Fruit fly (Drosophila melanogaster) whole organism, embryonic: ENCODE data around the gene wapl.

Source experiments
- Atf-2 ChIP-seq: fragments of 200-800 bp; sonication (Bioruptor generic); optimal IDR thresholded peaks from 2 replicates; lab custom pipeline; 2016; ENCODE audit warnings: missing biosample characterization, missing genetic modification characterization
- CG12071 ChIP-seq: fragments of 200-800 bp; sonication (Bioruptor generic); optimal IDR thresholded peaks from 3 replicates; lab custom pipeline; 2018; ENCODE audit warnings: missing biosample characterization, mild to moderate bottlenecking, missing genetic modification characterization
- CG12769 ChIP-seq: fragments of 200-800 bp; sonication (Bioruptor generic); optimal IDR thresholded peaks from 2 replicates; lab custom pipeline; 2019; ENCODE audit warnings: missing biosample characterization, mild to moderate bottlenecking, missing genetic modification characterization, moderate library complexity
- CG12942 ChIP-seq: fragments of 200-800 bp; sonication (Bioruptor generic); optimal IDR thresholded peaks from 3 replicates; lab custom pipeline; 2016; ENCODE audit warnings: missing biosample characterization, missing genetic modification characterization
- CG13424 ChIP-seq: fragments of 200-800 bp; sonication (Bioruptor generic); optimal IDR thresholded peaks from 2 replicates; lab custom pipeline; 2019; ENCODE audit warnings: missing biosample characterization, mild to moderate bottlenecking, missing genetic modification characterization, moderate library complexity
- CG15514 ChIP-seq: fragments of 200-800 bp; sonication (Bioruptor generic); optimal IDR thresholded peaks from 3 replicates; lab custom pipeline; 2017; ENCODE audit warnings: missing biosample characterization, missing genetic modification characterization, mild to moderate bottlenecking, moderate library complexity, missing genetic modification reagents
- CG16779 ChIP-seq: fragments of 200-800 bp; sonication (Bioruptor generic); IDR thresholded peaks from 2 replicates; pipeline ENCODE4 v1.3.6; 2022; ENCODE audit warnings: missing biosample characterization, missing genetic modification characterization
- CG30431 ChIP-seq: fragments of 200-800 bp; sonication (Bioruptor generic); optimal IDR thresholded peaks from 2 replicates; lab custom pipeline; 2017; ENCODE audit warnings: missing biosample characterization, missing genetic modification characterization
- CG31388 ChIP-seq: fragments of 200-800 bp; sonication (Bioruptor generic); optimal IDR thresholded peaks from 2 replicates; lab custom pipeline; 2016; ENCODE audit warnings: missing biosample characterization, missing genetic modification characterization
- CG32767 ChIP-seq: fragments of 200-800 bp; sonication (Bioruptor generic); IDR thresholded peaks from 2 replicates; pipeline ENCODE4 v1.3.6; 2022; ENCODE audit warnings: missing biosample characterization, missing genetic modification characterization
- CG3726 ChIP-seq: fragments of 200-800 bp; sonication (Bioruptor generic); IDR thresholded peaks from 3 replicates; pipeline ENCODE4, ENCODE4 v1.3.6; 2022; ENCODE audit warnings: missing biosample characterization, missing genetic modification characterization
- CG3838 ChIP-seq: fragments of 200-800 bp; sonication (Bioruptor generic); optimal IDR thresholded peaks from 3 replicates; lab custom pipeline; 2016; ENCODE audit warnings: missing biosample characterization, missing genetic modification characterization
- CG3995 ChIP-seq: fragments of 200-800 bp; sonication (Bioruptor generic); optimal IDR thresholded peaks from 3 replicates; lab custom pipeline; 2016; ENCODE audit warnings: missing biosample characterization, missing genetic modification characterization
- CG7372 ChIP-seq: fragments of 200-800 bp; sonication (Bioruptor generic); IDR thresholded peaks from 2 replicates; pipeline ENCODE4 v1.3.6; 2022; ENCODE audit warnings: missing biosample characterization, missing genetic modification characterization
- CG8944 ChIP-seq: fragments of 200-800 bp; sonication (Bioruptor generic); optimal IDR thresholded peaks from 3 replicates; lab custom pipeline; 2016; ENCODE audit warnings: missing biosample characterization, missing genetic modification characterization
- CG9727 ChIP-seq: fragments of 200-800 bp; sonication (Bioruptor generic); optimal IDR thresholded peaks from 3 replicates; lab custom pipeline; 2017; ENCODE audit warnings: missing biosample characterization, mild to moderate bottlenecking, missing genetic modification characterization
- CHES-1-like ChIP-seq: fragments of 200-800 bp; sonication (Bioruptor generic); optimal IDR thresholded peaks from 2 replicates; lab custom pipeline; 2016; ENCODE audit warnings: missing biosample characterization, missing genetic modification characterization
- Camta ChIP-seq: fragments of 200-800 bp; sonication (Bioruptor generic); optimal IDR thresholded peaks from 2 replicates; lab custom pipeline; 2016; ENCODE audit warnings: missing biosample characterization, missing genetic modification characterization
- D19B ChIP-seq: fragments of 200-800 bp; sonication (Bioruptor generic); optimal IDR thresholded peaks from 2 replicates; lab custom pipeline; 2017; ENCODE audit warnings: missing biosample characterization, mild to moderate bottlenecking, missing genetic modification characterization
- Eip74EF ChIP-seq, 2 experiments: fragments of 200-800 bp in 1 of 2; fragments of >200 bp in 1 of 2; sonication (Bioruptor generic) in 1 of 2; optimal IDR thresholded peaks; 2 replicates each; lab custom pipeline; 2017 to 2019; ENCODE audit warnings: missing biosample characterization in 2 of 2, missing genetic modification characterization in 2 of 2, mild to moderate bottlenecking in 1 of 2, moderate library complexity in 1 of 2
- Fer3 ChIP-seq: fragments of 200-800 bp; sonication (Bioruptor generic); optimal IDR thresholded peaks from 2 replicates; lab custom pipeline; 2018; ENCODE audit warnings: missing biosample characterization, mild to moderate bottlenecking, missing genetic modification characterization, moderate library complexity
- Gug ChIP-seq: fragments of 200-800 bp; sonication (Bioruptor generic); IDR thresholded peaks from 4 replicates; pipeline ENCODE4 v1.3.6; 2022; ENCODE audit warnings: missing biosample characterization, missing genetic modification characterization
- Hr3 ChIP-seq: fragments of 200-800 bp; sonication (Bioruptor generic); optimal IDR thresholded peaks from 3 replicates; lab custom pipeline; 2016; ENCODE audit warnings: missing biosample characterization, missing genetic modification characterization
- Hr39 ChIP-seq: fragments of >200 bp; optimal IDR thresholded peaks from 2 replicates; lab custom pipeline; 2017
- Hr78 ChIP-seq, 2 experiments: fragments of 200-800 bp in 1 of 2; fragments of >200 bp in 1 of 2; sonication (Bioruptor generic) in 1 of 2; optimal IDR thresholded peaks; 2 replicates each; lab custom pipeline; 2017 to 2019; ENCODE audit warnings: missing biosample characterization in 2 of 2, missing genetic modification characterization in 2 of 2, mild to moderate bottlenecking in 1 of 2, moderate library complexity in 1 of 2
- Lim3 ChIP-seq: fragments of 200-800 bp; sonication (Bioruptor generic); IDR thresholded peaks from 2 replicates; pipeline ENCODE4 v1.3.6; 2022; ENCODE audit warnings: missing biosample characterization, missing genetic modification characterization
- NC2α ChIP-seq: fragments of 200-800 bp; sonication (Bioruptor generic); optimal IDR thresholded peaks from 2 replicates; lab custom pipeline; 2016; ENCODE audit warnings: missing biosample characterization, missing genetic modification characterization
- Sry-β ChIP-seq: fragments of 200-800 bp; sonication (Bioruptor generic); optimal IDR thresholded peaks from 2 replicates; lab custom pipeline; 2018; ENCODE audit warnings: missing biosample characterization, mild to moderate bottlenecking, missing genetic modification characterization, moderate library complexity
- Xrp1 ChIP-seq: fragments of 200-800 bp; sonication (Bioruptor generic); IDR thresholded peaks from 2 replicates; pipeline ENCODE4 v1.3.6; 2022; ENCODE audit warnings: missing biosample characterization, missing genetic modification characterization
- ash1 ChIP-seq: fragments of 200-800 bp; sonication (Bioruptor generic); optimal IDR thresholded peaks from 2 replicates; lab custom pipeline; 2018; ENCODE audit warnings: missing biosample characterization, mild to moderate bottlenecking, missing genetic modification characterization
- caup ChIP-seq: fragments of 200-800 bp; sonication (Bioruptor generic); optimal IDR thresholded peaks from 3 replicates; lab custom pipeline; 2017; ENCODE audit warnings: missing biosample characterization, mild to moderate bottlenecking, missing genetic modification characterization, moderate library complexity; ENCODE audit not compliant: severe bottlenecking
- chinmo ChIP-seq: fragments of 200-800 bp; sonication (Bioruptor generic); IDR thresholded peaks from 4 replicates; pipeline ENCODE4 v1.3.6; 2022; ENCODE audit warnings: missing biosample characterization, missing genetic modification characterization; ENCODE audit not compliant: partially characterized antibody
- dysf ChIP-seq: fragments of 200-800 bp; sonication (Bioruptor generic); IDR thresholded peaks from 3 replicates; pipeline ENCODE4 v1.3.6; 2022; ENCODE audit warnings: missing biosample characterization, missing genetic modification characterization
- fru ChIP-seq: fragments of >200 bp; optimal IDR thresholded peaks from 2 replicates; lab custom pipeline; 2017
- grn ChIP-seq: fragments of 200-800 bp; sonication (Bioruptor generic); optimal IDR thresholded peaks from 3 replicates; lab custom pipeline; 2017; ENCODE audit warnings: missing biosample characterization, missing genetic modification characterization
- her ChIP-seq: fragments of 200-800 bp; sonication (Bioruptor generic); optimal IDR thresholded peaks from 2 replicates; lab custom pipeline; 2016; ENCODE audit warnings: missing biosample characterization, missing genetic modification characterization
- ind ChIP-seq: fragments of 200-800 bp; sonication (Bioruptor generic); optimal IDR thresholded peaks from 3 replicates; lab custom pipeline; 2016; ENCODE audit warnings: missing biosample characterization, missing genetic modification characterization
- inv ChIP-seq: fragments of 200-800 bp; sonication (Bioruptor generic); IDR thresholded peaks from 2 replicates; pipeline ENCODE4 v1.3.6; 2022; ENCODE audit warnings: missing biosample characterization, missing genetic modification characterization; ENCODE audit not compliant: partially characterized antibody
- nau ChIP-seq: fragments of 200-800 bp; sonication (Bioruptor generic); optimal IDR thresholded peaks from 3 replicates; lab custom pipeline; 2017; ENCODE audit warnings: missing biosample characterization, mild to moderate bottlenecking, missing genetic modification characterization, missing genetic modification reagents
- odd ChIP-seq: fragments of 200-800 bp; sonication (Bioruptor generic); optimal IDR thresholded peaks from 2 replicates; lab custom pipeline; 2017; ENCODE audit warnings: missing biosample characterization, mild to moderate bottlenecking, missing genetic modification characterization
- p53 ChIP-seq: fragments of 200-800 bp; sonication (Bioruptor generic); optimal IDR thresholded peaks from 2 replicates; lab custom pipeline; 2016; ENCODE audit warnings: missing biosample characterization, missing genetic modification characterization
- phol ChIP-seq: fragments of 200-800 bp; sonication (Bioruptor generic); optimal IDR thresholded peaks from 3 replicates; lab custom pipeline; 2018; ENCODE audit warnings: missing biosample characterization, mild to moderate bottlenecking, missing genetic modification characterization, moderate library complexity
- salm ChIP-seq: fragments of 200-800 bp; sonication (Bioruptor generic); optimal IDR thresholded peaks from 2 replicates; lab custom pipeline; 2018; ENCODE audit warnings: missing biosample characterization, mild to moderate bottlenecking, missing genetic modification characterization
- slbo ChIP-seq: fragments of 200-800 bp; sonication (Bioruptor generic); IDR thresholded peaks from 2 replicates; pipeline ENCODE4 v1.3.6; 2022; ENCODE audit warnings: missing biosample characterization, missing genetic modification characterization
- slp2 ChIP-seq: fragments of 200-800 bp; sonication (Bioruptor generic); optimal IDR thresholded peaks from 2 replicates; lab custom pipeline; 2016; ENCODE audit warnings: missing biosample characterization, missing genetic modification characterization
- sob ChIP-seq: fragments of 200-800 bp; sonication (Bioruptor generic); IDR thresholded peaks from 2 replicates; pipeline ENCODE4 v1.3.6; 2022; ENCODE audit warnings: missing biosample characterization, missing genetic modification characterization
- tna ChIP-seq: fragments of 200-800 bp; sonication (Bioruptor generic); IDR thresholded peaks from 2 replicates; pipeline ENCODE4 v1.3.6; 2022; ENCODE audit warnings: missing biosample characterization, missing genetic modification characterization; ENCODE audit not compliant: partially characterized antibody
- unpg ChIP-seq: fragments of 200-800 bp; sonication (Bioruptor generic); optimal IDR thresholded peaks from 3 replicates; lab custom pipeline; 2018; ENCODE audit warnings: missing biosample characterization, mild to moderate bottlenecking, missing genetic modification characterization, moderate library complexity
- wdn ChIP-seq: fragments of 200-800 bp; sonication (Bioruptor generic); IDR thresholded peaks from 2 replicates; pipeline ENCODE4 v1.3.6; 2022; ENCODE audit warnings: missing biosample characterization, missing genetic modification characterization

Gene wapl

dm6 chrX:2134965-2135758 is 23.6 kb downstream of the wapl start (continued):
- TF ChIP-seq odd (GFP tag; lab: Kevin White, UChicago) (peak; percentile 85), wdn (GFP tag; lab: Robert Waterston, UW) (peak; percentile 60; the same call in 1 of the 2 replicates), her (peak; percentile 62), CG7372 (GFP tag; lab: Robert Waterston, UW) (peak; percentile 86), CG8944 (GFP tag; lab: Kevin White, UChicago) (peak; percentile 77), ind (GFP tag; lab: Kevin White, UChicago) (peak; percentile 85), CG30431 (GFP tag; lab: Kevin White, UChicago) (peak; percentile 52), grn (GFP tag; lab: Kevin White, UChicago) (peak; percentile 34), Fer3 (peak; percentile 92), inv (no peak), CG12071 (GFP tag; lab: Kevin White, UChicago) (peak; percentile 84), p53 (GFP tag; lab: Kevin White, UChicago) (peak; percentile 51), salm (peak; percentile 88), Camta (peak; percentile 88), Gug (GFP tag; lab: Robert Waterston, UW) (peak; percentile 46; the same call in 3 of the 4 replicates), unpg (GFP tag; lab: Kevin White, UChicago) (peak; percentile 95), sob (GFP tag; lab: Robert Waterston, UW) (peak; percentile 88), Hr3 (peak; percentile 76), Xrp1 (GFP tag; lab: Robert Waterston, UW) (peak; percentile 91), caup (GFP tag; lab: Kevin White, UChicago) (peak; percentile 91), CG3726 (peak; percentile 61; the same call in 1 of the 3 replicates), dysf (peak; percentile 92), CG3838 (peak; percentile 82), Eip74EF (GFP tag; optimal IDR thresholded peaks at IDR 0.05; lab: Kevin White, UChicago) (peak in 1 of 2 experiments; percentile 90), Hr78 (GFP tag; optimal IDR thresholded peaks at IDR 0.05; lab: Kevin White, UChicago) (peak in 1 of 2 experiments; percentile 82), phol (tag; lab: Kevin White, UChicago) (peak; percentile 91), slp2 (GFP tag; lab: Kevin White, UChicago) (peak; percentile 65), CG16779 (GFP tag; lab: Robert Waterston, UW) (no peak), Sry-β (peak; percentile 40), chinmo (GFP tag; lab: Robert Waterston, UW) (peak; percentile 85; the same call in 3 of the 4 replicates), fru (lab: Kevin White, UChicago) (no peak), CG12942 (GFP tag; lab: Kevin White, UChicago) (peak; percentile 73), slbo (GFP tag; lab: Robert Waterston, UW) (peak; percentile 78), nau (GFP tag; lab: Kevin White, UChicago) (peak; percentile 88), Atf-2 (GFP tag; lab: Kevin White, UChicago) (peak; percentile 83), CG12769 (tag; lab: Kevin White, UChicago) (peak; percentile 90), CG13424 (tag; lab: Kevin White, UChicago) (peak; percentile 94), CG3995 (GFP tag; lab: Kevin White, UChicago) (peak; percentile 60), Lim3 (peak; percentile 21; the same call in 1 of the 2 replicates), D19B (GFP tag; lab: Kevin White, UChicago) (peak; percentile 76), ash1 (GFP tag; lab: Kevin White, UChicago) (peak; percentile 40), CG15514 (GFP tag; lab: Kevin White, UChicago) (peak; percentile 84), tna (GFP tag; lab: Robert Waterston, UW) (no peak), Hr39 (lab: Kevin White, UChicago) (no peak), CHES-1-like (GFP tag; lab: Kevin White, UChicago) (peak; percentile 75), CG9727 (GFP tag; lab: Kevin White, UChicago) (peak; percentile 91), NC2α (GFP tag; lab: Kevin White, UChicago) (peak; percentile 63), CG31388 (GFP tag; lab: Kevin White, UChicago) (peak; percentile 36), CG32767 (peak; percentile 86)
